Worm (Caenorhabditis elegans) whole organism, L4/young adult: Measurements from ENCODE around the gene rpl-21.

Experiments
- W03F9.2 ChIP-seq: fragments of 150-350 bp; optimal IDR thresholded peaks from 2 replicates; lab custom pipeline; 2014; ENCODE audit warnings: missing biosample characterization, missing genetic modification characterization
- dao-5 ChIP-seq: sonication (generic microtip); optimal IDR thresholded peaks from 2 replicates; lab custom pipeline; 2016; ENCODE audit warnings: missing genotype, missing genetic modification characterization, moderate library complexity, missing compliant biosample characterization
- him-1 ChIP-seq: sonication (generic microtip); optimal IDR thresholded peaks from 2 replicates; lab custom pipeline; 2016; ENCODE audit warnings: missing genotype, missing genetic modification reagents, missing genetic modification characterization, missing compliant biosample characterization

DNA sequence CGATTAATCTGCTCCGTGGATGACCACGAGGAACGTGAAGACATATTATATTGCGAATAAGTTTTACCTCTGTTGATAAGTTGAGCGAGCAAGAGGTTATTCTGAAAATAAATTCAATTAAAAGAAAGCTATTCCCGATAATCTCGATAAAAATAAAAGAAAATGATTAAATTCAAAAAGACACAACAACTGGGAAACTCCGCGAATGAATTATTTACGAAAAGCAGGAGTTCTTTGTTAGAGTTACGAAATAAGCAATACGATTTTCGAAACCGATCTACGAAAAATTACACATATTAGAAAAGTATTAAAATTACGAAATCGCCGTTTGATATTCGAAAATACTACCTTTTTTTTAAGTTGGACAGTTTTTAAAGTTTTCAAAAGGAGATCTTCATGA lies 33.3 kb upstream of the rpl-21 start, which contains the start of gene bath-42:
- TF ChIP-seq him-1 = no peak
- no peak for TF ChIP-seq W03F9.2 (tag; lab: Kevin White, UChicago)
- TF ChIP-seq dao-5 (tag; lab: Kevin White, UChicago) = no peak
